Fruit fly (Drosophila melanogaster): ENCODE measurements around the gene CG17612.

Gene CG17612

dm6 chr2L:4385387-4386279, 3.1 kb upstream of the CG17612 start, which contains the start of gene Vps53:
Gene Vps53 (minus strand): TSS chr2L:4386062.
- no peak for TF ChIP-seq CG17801 (GFP tag; optimal IDR thresholded peaks at IDR 0.05; ENCODE audit: partially characterized antibody)

dm6 chr2L:4378380-4378779, 4.2 kb downstream of the CG17612 start:
- TF ChIP-seq CG17801 (GFP tag; optimal IDR thresholded peaks at IDR 0.05; ENCODE audit: partially characterized antibody) = no peak

- no peak for TF ChIP-seq CG17801 (GFP tag; optimal IDR thresholded peaks at IDR 0.05; ENCODE audit: partially characterized antibody)
Measured at dm6 chr2L:4377747-4378146, 4.8 kb downstream of the CG17612 start.

dm6 chr2L:4375035-4376009, 7.2 kb downstream of the CG17612 start:
- no peak for TF ChIP-seq CG17801 (GFP tag; optimal IDR thresholded peaks at IDR 0.05; ENCODE audit: partially characterized antibody)

dm6 chr2L:4372802-4373570, 9.5 kb downstream of the CG17612 start:
- TF ChIP-seq CG17801 (GFP tag; optimal IDR thresholded peaks at IDR 0.05; ENCODE audit: partially characterized antibody) = no peak

- TF ChIP-seq CG17801 (GFP tag; optimal IDR thresholded peaks at IDR 0.05; ENCODE audit: partially characterized antibody) = peak; percentile 36
Measured at dm6 chr2L:4371516-4372136, 10.9 kb downstream of the CG17612 start.

dm6 chr2L:4370592-4370991, 11.9 kb downstream of the CG17612 start:
- no peak for TF ChIP-seq CG17801 (GFP tag; optimal IDR thresholded peaks at IDR 0.05; ENCODE audit: partially characterized antibody)

dm6 chr2L:4370007-4370521, 12.5 kb downstream of the CG17612 start:
- no peak for TF ChIP-seq CG17801 (GFP tag; optimal IDR thresholded peaks at IDR 0.05; ENCODE audit: partially characterized antibody)

dm6 chr2L:4368553-4369268, 13.8 kb downstream of the CG17612 start:
- no peak for TF ChIP-seq CG17801 (GFP tag; optimal IDR thresholded peaks at IDR 0.05; ENCODE audit: partially characterized antibody)

dm6 chr2L:4366652-4367051, 15.9 kb downstream of the CG17612 start:
- TF ChIP-seq CG17801 (GFP tag; optimal IDR thresholded peaks at IDR 0.05; ENCODE audit: partially characterized antibody) = no peak

dm6 chr2L:4365792-4366326, 16.7 kb downstream of the CG17612 start:
- no peak for TF ChIP-seq CG17801 (GFP tag; optimal IDR thresholded peaks at IDR 0.05; ENCODE audit: partially characterized antibody)

- TF ChIP-seq CG17801 (GFP tag; optimal IDR thresholded peaks at IDR 0.05; ENCODE audit: partially characterized antibody) = no peak
Measured at dm6 chr2L:4364914-4365313, 17.6 kb downstream of the CG17612 start.

dm6 chr2L:4363707-4364270, 18.7 kb downstream of the CG17612 start:
- no peak for TF ChIP-seq CG17801 (GFP tag; optimal IDR thresholded peaks at IDR 0.05; ENCODE audit: partially characterized antibody)

All from ovary, adult (tissue).